Fruit fly (Drosophila melanogaster): ENCODE measurements around the gene CG13999.
A peak's percentile ranks its signal among the peaks of the same experiment; 100 is the strongest.

CG13999 gene

dm6 chr2L:5972005-5972404 lies 15.7 kb upstream of the CG13999 start (continued):
- TF ChIP-seq CG16779 (GFP tag; IDR thresholded peaks at IDR 0.05) (no peak), Lpt (GFP tag; optimal IDR thresholded peaks at IDR 0.05) (no peak), NK7.1 (GFP tag; optimal IDR thresholded peaks at IDR 0.05) (no peak), knrl (GFP tag; IDR thresholded peaks at IDR 0.05; ENCODE audit: partially characterized antibody) (no peak), Opbp (GFP tag; IDR thresholded peaks at IDR 0.05; ENCODE audit: partially characterized antibody) (no peak), Bteb2 (GFP tag; optimal IDR thresholded peaks at IDR 0.05) (peak; percentile 12), CG8478 (optimal IDR thresholded peaks at IDR 0.05) (no peak), shn (GFP tag; optimal IDR thresholded peaks at IDR 0.05) (no peak), Deaf1 (tag; optimal IDR thresholded peaks at IDR 0.05) (no peak), Hr3 (GFP tag; optimal IDR thresholded peaks at IDR 0.05) (no peak), Trl (optimal IDR thresholded peaks at IDR 0.05) (no peak), Trl (GFP tag; optimal IDR thresholded peaks at IDR 0.05) (no peak), ewg (GFP tag; optimal IDR thresholded peaks at IDR 0.05) (peak; percentile 14), Usf (GFP tag; optimal IDR thresholded peaks at IDR 0.05) (no peak), CG7786 (GFP tag; optimal IDR thresholded peaks at IDR 0.05) (no peak), bab2 (GFP tag; optimal IDR thresholded peaks at IDR 0.05) (peak; percentile 14), Antp (GFP tag; optimal IDR thresholded peaks at IDR 0.05) (no peak), CG12104 (GFP tag; optimal IDR thresholded peaks at IDR 0.05) (no peak), sna (GFP tag; IDR thresholded peaks at IDR 0.05; ENCODE audit: partially characterized antibody) (no peak), Dek (tag; optimal IDR thresholded peaks at IDR 0.05) (peak; percentile 12), Mrtf (GFP tag; IDR thresholded peaks at IDR 0.05) (no peak), dpn (GFP tag; optimal IDR thresholded peaks at IDR 0.05) (peak; percentile 3 to 9), vfl (GFP tag; optimal IDR thresholded peaks at IDR 0.05) (no peak), ranshi (GFP tag; IDR thresholded peaks at IDR 0.05) (peak; percentile 45; the same call in 1 of the 2 replicates), tin (GFP tag; optimal IDR thresholded peaks at IDR 0.05) (no peak), NC2β (GFP tag; optimal IDR thresholded peaks at IDR 0.05) (no peak), row (GFP tag; IDR thresholded peaks at IDR 0.05) (peak; percentile 84), Hr51 (GFP tag; optimal IDR thresholded peaks at IDR 0.05) (peak; percentile 7 to 54), Atf6 (GFP tag; IDR thresholded peaks at IDR 0.05) (peak; percentile 65), zen (tag; optimal IDR thresholded peaks at IDR 0.05) (no peak), tgo (GFP tag; IDR thresholded peaks at IDR 0.05) (peak; percentile 76), Hey (tag; optimal IDR thresholded peaks at IDR 0.05) (no peak), Blimp-1 (GFP tag; optimal IDR thresholded peaks at IDR 0.05) (peak; percentile 43), fu2 (GFP tag; optimal IDR thresholded peaks at IDR 0.05) (no peak), hkb (optimal IDR thresholded peaks at IDR 0.05) (no peak), hkb (GFP tag; IDR thresholded peaks at IDR 0.05) (peak; percentile 34; the same call in 1 of the 2 replicates), CG6791 (GFP tag; IDR thresholded peaks at IDR 0.05; ENCODE audit: partially characterized antibody) (no peak), schlank (tag; optimal IDR thresholded peaks at IDR 0.05) (no peak), da (GFP tag; optimal IDR thresholded peaks at IDR 0.05) (no peak), bbx (GFP tag; IDR thresholded peaks at IDR 0.05; ENCODE audit: partially characterized antibody) (no peak), chif (GFP tag; optimal IDR thresholded peaks at IDR 0.05) (peak in 1 of 2 experiments; percentile 40), cas (GFP tag; IDR thresholded peaks at IDR 0.05) (0 out of 2 replicates have a peak, but pooled peaks have one; percentile 34), CG14860 (GFP tag; IDR thresholded peaks at IDR 0.05; ENCODE audit: partially characterized antibody) (no peak), CG4424 (GFP tag; optimal IDR thresholded peaks at IDR 0.05) (no peak), fd64A (GFP tag; optimal IDR thresholded peaks at IDR 0.05) (no peak), CG8281 (tag; optimal IDR thresholded peaks at IDR 0.05) (no peak), Sox100B (GFP tag; optimal IDR thresholded peaks at IDR 0.05) (no peak), Lhr (GFP tag; optimal IDR thresholded peaks at IDR 0.05) (no peak), pho (GFP tag; optimal IDR thresholded peaks at IDR 0.05) (no peak), Vsx1 (GFP tag; optimal IDR thresholded peaks at IDR 0.05) (no peak), CG13287 (GFP tag; IDR thresholded peaks at IDR 0.05; ENCODE audit: partially characterized antibody) (no peak), CG13775 (GFP tag; optimal IDR thresholded peaks at IDR 0.05) (peak; percentile 21)
